Worm (Caenorhabditis elegans): ENCODE results near the gene msp-79.
A peak's percentile ranks its signal among the peaks of the same experiment; 100 is the strongest.

msp-79 gene

ce11 chrIV:9797304-9798003 lies 30.5 kb upstream of the msp-79 start, which contains the start of gene T13F2.2:
T13F2.2 (minus strand) TSS chrIV:9797354.
- no peak for TF ChIP-seq ztf-23 (GFP tag; IDR thresholded peaks at IDR 0.05)
- TF ChIP-seq T22C8.4 (GFP tag; IDR thresholded peaks at IDR 0.05): no peak
- TF ChIP-seq flt-1 (GFP tag; IDR thresholded peaks at IDR 0.05): no peak
- no peak for TF ChIP-seq ref-1 (GFP tag; conservative IDR thresholded peaks at IDR 0.05)
- no peak for TF ChIP-seq klf-2 (GFP tag; conservative IDR thresholded peaks at IDR 0.05)

DNA sequence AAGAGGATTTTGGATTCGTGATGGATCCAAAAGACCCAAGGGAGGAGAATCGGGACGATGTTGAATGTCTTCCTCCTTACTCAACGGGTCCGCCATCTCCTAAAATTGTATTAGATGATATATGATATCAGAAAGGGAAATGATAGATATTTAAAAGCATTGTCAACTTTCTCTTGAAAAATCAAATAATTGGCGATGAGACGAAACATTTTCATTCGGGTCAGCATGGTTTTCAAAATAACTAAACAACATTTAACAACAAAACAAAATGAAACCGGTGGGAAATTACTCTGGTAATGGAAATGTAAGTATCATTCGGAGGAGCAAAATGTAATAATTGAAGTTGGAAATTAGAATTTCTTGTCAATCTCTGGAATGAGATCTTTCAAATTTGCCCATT lies 29.5 kb upstream of the msp-79 start, which contains the start of gene pis-1:
Gene pis-1 (minus strand): TSS at position 101 of the 400 bp plus-strand sequence.
- no peak for TF ChIP-seq flt-1 (GFP tag; IDR thresholded peaks at IDR 0.05)
- TF ChIP-seq ref-1 (GFP tag; conservative IDR thresholded peaks at IDR 0.05): no peak

ce11 chrIV:9795250-9795649 lies 28.3 kb upstream of the msp-79 start:
- TF ChIP-seq ztf-29 (GFP tag; IDR thresholded peaks at IDR 0.05) (no peak), cog-1 (tag; optimal IDR thresholded peaks at IDR 0.05) (no peak), T22C8.4 (GFP tag; IDR thresholded peaks at IDR 0.05) (no peak), tab-1 (GFP tag; IDR thresholded peaks at IDR 0.05) (no peak), flt-1 (GFP tag; IDR thresholded peaks at IDR 0.05) (no peak), ztf-23 (GFP tag; IDR thresholded peaks at IDR 0.05) (no peak), med-1 (GFP tag; optimal IDR thresholded peaks at IDR 0.05; ENCODE audit: insufficient read depth) (no peak), ref-1 (GFP tag; conservative IDR thresholded peaks at IDR 0.05) (no peak), klf-2 (GFP tag; conservative IDR thresholded peaks at IDR 0.05) (no peak)

DNA sequence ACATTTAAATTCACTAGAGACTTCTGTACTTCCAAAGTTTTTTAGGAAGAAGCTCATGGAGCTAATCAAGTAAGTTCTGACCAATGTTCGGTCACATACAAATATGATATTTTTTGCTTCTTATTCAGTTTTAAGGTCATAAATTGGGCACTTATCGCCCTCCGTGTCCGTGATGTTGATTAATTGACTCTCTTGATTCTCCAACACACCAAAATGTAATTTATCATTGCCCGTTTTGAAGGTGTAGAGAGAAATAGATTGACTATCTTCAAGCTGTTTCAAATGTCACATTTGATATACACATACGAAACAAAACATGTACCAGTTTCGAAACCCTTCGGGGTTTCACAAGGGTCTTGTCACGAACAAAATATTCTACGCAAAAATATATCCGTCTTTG lies 23.8 kb upstream of the msp-79 start:
- TF ChIP-seq klf-2 (GFP tag; conservative IDR thresholded peaks at IDR 0.05): no peak
- no peak for TF ChIP-seq flt-1 (GFP tag; IDR thresholded peaks at IDR 0.05)
- TF ChIP-seq tab-1 (GFP tag; IDR thresholded peaks at IDR 0.05): no peak
- TF ChIP-seq med-1 (GFP tag; optimal IDR thresholded peaks at IDR 0.05; ENCODE audit: insufficient read depth): no peak
- TF ChIP-seq ref-1 (GFP tag; conservative IDR thresholded peaks at IDR 0.05): no peak
- TF ChIP-seq ztf-29 (GFP tag; IDR thresholded peaks at IDR 0.05): no peak
- no peak for TF ChIP-seq ztf-23 (GFP tag; IDR thresholded peaks at IDR 0.05)
- no peak for TF ChIP-seq T22C8.4 (GFP tag; IDR thresholded peaks at IDR 0.05)
- no peak for TF ChIP-seq cog-1 (tag; optimal IDR thresholded peaks at IDR 0.05)

DNA sequence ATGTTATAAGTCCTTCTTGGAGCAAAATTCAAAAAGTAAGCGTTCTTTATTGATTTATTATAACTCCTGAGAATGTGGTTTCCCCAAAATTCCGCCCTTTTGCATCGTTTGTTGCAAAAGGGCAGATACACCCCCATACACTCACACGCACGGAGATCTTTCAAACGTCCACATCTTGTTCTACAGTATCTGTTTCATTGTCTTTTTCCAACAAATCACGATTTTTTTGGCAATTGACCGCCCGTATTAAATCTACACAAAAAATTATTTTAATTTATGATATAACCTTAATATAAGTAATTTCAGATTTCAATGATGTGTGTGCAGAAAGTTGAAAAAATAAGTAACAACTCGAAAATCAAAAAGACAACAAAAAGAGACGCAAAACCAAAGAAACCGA lies 22.5 kb upstream of the msp-79 start, which contains the start of gene T13F2.4:
Gene T13F2.4 (plus strand): TSS at position 301 of the 400 bp plus-strand sequence.
- no peak for TF ChIP-seq tab-1 (GFP tag; IDR thresholded peaks at IDR 0.05)
- TF ChIP-seq ztf-23 (GFP tag; IDR thresholded peaks at IDR 0.05): no peak
- TF ChIP-seq cog-1 (tag; optimal IDR thresholded peaks at IDR 0.05): no peak
- no peak for TF ChIP-seq flt-1 (GFP tag; IDR thresholded peaks at IDR 0.05)
- no peak for TF ChIP-seq ztf-29 (GFP tag; IDR thresholded peaks at IDR 0.05)
- TF ChIP-seq T22C8.4 (GFP tag; IDR thresholded peaks at IDR 0.05): no peak
- no peak for TF ChIP-seq med-1 (GFP tag; optimal IDR thresholded peaks at IDR 0.05; ENCODE audit: insufficient read depth)
- no peak for TF ChIP-seq klf-2 (GFP tag; conservative IDR thresholded peaks at IDR 0.05)
- TF ChIP-seq ref-1 (GFP tag; conservative IDR thresholded peaks at IDR 0.05): no peak

ce11 chrIV:9784689-9785088 lies 17.7 kb upstream of the msp-79 start, which contains the start of gene sre-4:
sre-4 (minus strand) TSS chrIV:9784789.
- TF ChIP-seq ztf-23 (GFP tag; IDR thresholded peaks at IDR 0.05): no peak
- TF ChIP-seq ref-1 (GFP tag; conservative IDR thresholded peaks at IDR 0.05): no peak
- TF ChIP-seq flt-1 (GFP tag; IDR thresholded peaks at IDR 0.05): no peak

- TF ChIP-seq cog-1 (tag; optimal IDR thresholded peaks at IDR 0.05) (no peak), ztf-29 (GFP tag; IDR thresholded peaks at IDR 0.05) (no peak), flt-1 (GFP tag; IDR thresholded peaks at IDR 0.05) (no peak), ztf-23 (GFP tag; IDR thresholded peaks at IDR 0.05) (no peak), ref-1 (GFP tag; conservative IDR thresholded peaks at IDR 0.05) (no peak), med-1 (GFP tag; optimal IDR thresholded peaks at IDR 0.05; ENCODE audit: insufficient read depth) (no peak)
These were observed 11.1 kb upstream of the msp-79 start, which contains the start of gene T13F2.6 for ce11 chrIV:9778016-9778415. T13F2.6 (plus strand) TSS chrIV:9778321.

ce11 chrIV:9777535-9777934 lies 10.6 kb upstream of the msp-79 start, which contains the start of gene sna-2:
sna-2 (minus strand) TSS chrIV:9777634.
- no peak for TF ChIP-seq flt-1 (GFP tag; IDR thresholded peaks at IDR 0.05)
- TF ChIP-seq ztf-29 (GFP tag; IDR thresholded peaks at IDR 0.05): no peak
- no peak for TF ChIP-seq med-1 (GFP tag; optimal IDR thresholded peaks at IDR 0.05; ENCODE audit: insufficient read depth)
- no peak for TF ChIP-seq ref-1 (GFP tag; conservative IDR thresholded peaks at IDR 0.05)
- TF ChIP-seq klf-2 (GFP tag; conservative IDR thresholded peaks at IDR 0.05): no peak
- TF ChIP-seq cog-1 (tag; optimal IDR thresholded peaks at IDR 0.05): no peak
- TF ChIP-seq tab-1 (GFP tag; IDR thresholded peaks at IDR 0.05): no peak
- TF ChIP-seq ztf-23 (GFP tag; IDR thresholded peaks at IDR 0.05): no peak
- no peak for TF ChIP-seq T22C8.4 (GFP tag; IDR thresholded peaks at IDR 0.05)

- TF ChIP-seq ref-1 (GFP tag; conservative IDR thresholded peaks at IDR 0.05) (no peak), flt-1 (GFP tag; IDR thresholded peaks at IDR 0.05) (peak; percentile 41; the same call in 1 of the 2 replicates), med-1 (GFP tag; optimal IDR thresholded peaks at IDR 0.05; ENCODE audit: insufficient read depth) (no peak)
These were observed 6.5 kb upstream of the msp-79 start for ce11 chrIV:9773441-9773840.

- no peak for TF ChIP-seq klf-2 (GFP tag; conservative IDR thresholded peaks at IDR 0.05)
- TF ChIP-seq flt-1 (GFP tag; IDR thresholded peaks at IDR 0.05): 0 out of 2 replicates have a peak, but pooled peaks have one; percentile 10
- TF ChIP-seq med-1 (GFP tag; optimal IDR thresholded peaks at IDR 0.05; ENCODE audit: insufficient read depth): no peak
These were observed 5.3 kb upstream of the msp-79 start, which contains the start of gene cav-1 for ce11 chrIV:9772096-9772720. cav-1 (plus strand) TSS chrIV:9772510.
